Worm (Caenorhabditis elegans): Measurements from ENCODE around the gene C27B7.5.

ce11 chrIV:8924126-8924525, 22.7 kb downstream of the C27B7.5 start:
- TF ChIP-seq ztf-29 (GFP tag; IDR thresholded peaks at IDR 0.05) (no peak), ref-1 (GFP tag; conservative IDR thresholded peaks at IDR 0.05) (no peak), tab-1 (GFP tag; IDR thresholded peaks at IDR 0.05) (no peak), klf-2 (GFP tag; conservative IDR thresholded peaks at IDR 0.05) (no peak)
